Worm (Caenorhabditis elegans) whole organism, L4/young adult: ENCODE results near the gene ZK1290.7.

Experiments
- dao-5 ChIP-seq: sonication (generic microtip); optimal IDR thresholded peaks from 2 replicates; lab custom pipeline; 2016; ENCODE audit warnings: missing genotype, missing genetic modification characterization, moderate library complexity, missing compliant biosample characterization
- him-1 ChIP-seq: sonication (generic microtip); optimal IDR thresholded peaks from 2 replicates; lab custom pipeline; 2016; ENCODE audit warnings: missing genotype, missing genetic modification reagents, missing genetic modification characterization, missing compliant biosample characterization

DNA sequence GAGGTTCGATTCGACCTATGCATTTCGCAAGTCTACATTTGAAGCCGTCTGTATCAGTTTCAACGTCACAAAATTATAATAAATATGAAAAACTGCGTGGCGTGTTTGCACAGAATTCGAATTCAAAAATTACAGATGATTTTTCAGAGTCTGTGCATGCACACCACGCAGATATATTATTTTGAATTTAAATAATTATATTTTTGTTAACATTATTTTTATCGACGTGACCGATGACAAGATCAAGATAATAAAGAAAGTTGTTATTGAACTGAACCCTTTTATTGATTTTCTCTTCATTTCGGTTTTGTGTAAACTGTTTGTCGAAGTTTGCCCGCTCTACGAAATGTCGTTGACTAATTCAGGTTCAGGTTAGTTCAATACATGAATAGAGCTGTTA is 20.4 kb downstream of the ZK1290.7 start, which contains the start of gene C28F5.1:
- TF ChIP-seq dao-5 = no peak
- TF ChIP-seq him-1 (tag; lab: Kevin White, UChicago) = no peak
